Fruit fly (Drosophila melanogaster) whole organism, pupa: ENCODE measurements around the gene CG7058.
A peak's percentile ranks its signal among the peaks of the same experiment; 100 is the strongest.

Source experiments
- CG10348 ChIP-seq: fragments of 200-800 bp; sonication (Bioruptor generic); IDR thresholded peaks from 2 replicates; pipeline ENCODE4 v1.3.6; 2022; ENCODE audit warnings: missing biosample characterization, missing genetic modification characterization
- CG12605 ChIP-seq: fragments of 200-800 bp; sonication (Bioruptor generic); IDR thresholded peaks from 2 replicates; pipeline ENCODE4 v1.3.6; 2022; ENCODE audit warnings: missing biosample characterization, missing genetic modification characterization
- CG13204 ChIP-seq: fragments of 200-800 bp; sonication (Bioruptor generic); optimal IDR thresholded peaks from 2 replicates; lab custom pipeline; 2018; ENCODE audit warnings: missing biosample characterization, mild to moderate bottlenecking, missing genetic modification characterization, moderate library complexity
- CG14655 ChIP-seq: fragments of 200-800 bp; sonication (Bioruptor generic); optimal IDR thresholded peaks from 3 replicates; lab custom pipeline; 2017; ENCODE audit warnings: mild to moderate bottlenecking, missing biosample characterization, missing genetic modification reagents, missing genetic modification characterization
- CG15710 ChIP-seq: fragments of 200-800 bp; sonication (Bioruptor generic); optimal IDR thresholded peaks from 2 replicates; lab custom pipeline; 2018; ENCODE audit warnings: missing biosample characterization, mild to moderate bottlenecking, missing genetic modification characterization, moderate library complexity
- CG17806 ChIP-seq: fragments of 200-800 bp; sonication (Bioruptor generic); optimal IDR thresholded peaks from 2 replicates; lab custom pipeline; 2018; ENCODE audit warnings: missing biosample characterization, mild to moderate bottlenecking, missing genetic modification characterization, moderate library complexity
- CG32121 ChIP-seq: fragments of 200-800 bp; sonication (Bioruptor generic); IDR thresholded peaks from 2 replicates; pipeline ENCODE4 v1.3.6; 2022; ENCODE audit warnings: missing biosample characterization, missing genetic modification characterization
- CG34367 ChIP-seq: fragments of 200-800 bp; sonication (Bioruptor generic); optimal IDR thresholded peaks from 2 replicates; lab custom pipeline; 2018; ENCODE audit warnings: missing biosample characterization, mild to moderate bottlenecking, missing genetic modification characterization
- CG4496 ChIP-seq: fragments of 200-800 bp; sonication (Bioruptor generic); IDR thresholded peaks from 3 replicates; pipeline ENCODE4 v1.3.6; 2022; ENCODE audit warnings: missing biosample characterization, missing genetic modification characterization
- CG8159 ChIP-seq: fragments of 200-800 bp; sonication (Bioruptor generic); optimal IDR thresholded peaks from 3 replicates; lab custom pipeline; 2018; ENCODE audit warnings: missing biosample characterization, mild to moderate bottlenecking, missing genetic modification characterization, moderate library complexity
- CG8301 ChIP-seq: fragments of 200-800 bp; sonication (Bioruptor generic); optimal IDR thresholded peaks from 2 replicates; lab custom pipeline; 2018; ENCODE audit warnings: missing biosample characterization, mild to moderate bottlenecking, missing genetic modification characterization
- CG9948 ChIP-seq: fragments of 200-800 bp; sonication (Bioruptor generic); optimal IDR thresholded peaks from 2 replicates; lab custom pipeline; 2018; ENCODE audit warnings: missing biosample characterization, mild to moderate bottlenecking, missing genetic modification characterization, moderate library complexity
- D1 ChIP-seq: fragments of 200-800 bp; sonication (Bioruptor generic); optimal IDR thresholded peaks from 2 replicates; lab custom pipeline; 2018; ENCODE audit warnings: missing biosample characterization, mild to moderate bottlenecking, missing genetic modification characterization, moderate library complexity
- EcR ChIP-seq: fragments of 200-800 bp; sonication (Bioruptor generic); optimal IDR thresholded peaks from 3 replicates; lab custom pipeline; 2019; ENCODE audit warnings: missing biosample characterization, missing genetic modification characterization, mild to moderate bottlenecking, moderate library complexity, missing genetic modification reagents
- Ets98B ChIP-seq: fragments of 200-800 bp; sonication (Bioruptor generic); IDR thresholded peaks from 2 replicates; pipeline ENCODE4 v1.3.6; 2022; ENCODE audit warnings: missing biosample characterization, missing genetic modification characterization
- Pif1A ChIP-seq: fragments of 200-800 bp; sonication (Bioruptor generic); optimal IDR thresholded peaks from 3 replicates; lab custom pipeline; 2016; ENCODE audit warnings: missing biosample characterization, missing genetic modification characterization
- Pif1B ChIP-seq: fragments of 200-800 bp; sonication (Bioruptor generic); optimal IDR thresholded peaks from 3 replicates; lab custom pipeline; 2016; ENCODE audit warnings: missing biosample characterization, missing genetic modification characterization
- Snoo ChIP-seq: fragments of 200-800 bp; sonication (Bioruptor generic); optimal IDR thresholded peaks from 3 replicates; lab custom pipeline; 2017; ENCODE audit warnings: missing biosample characterization, mild to moderate bottlenecking, missing genetic modification characterization, inconsistent platforms
- fd96Ca ChIP-seq: fragments of 200-800 bp; sonication (Bioruptor generic); IDR thresholded peaks from 3 replicates; pipeline ENCODE4 v1.3.6; 2022; ENCODE audit warnings: missing biosample characterization, missing genetic modification characterization
- gl ChIP-seq: fragments of 200-800 bp; sonication (Bioruptor generic); optimal IDR thresholded peaks from 2 replicates; lab custom pipeline; 2018; ENCODE audit warnings: missing biosample characterization, mild to moderate bottlenecking, missing genetic modification characterization
- rn ChIP-seq: fragments of 200-800 bp; sonication (Bioruptor generic); IDR thresholded peaks from 2 replicates; pipeline ENCODE4 v1.3.6; 2022; ENCODE audit warnings: missing biosample characterization, missing genetic modification characterization

The CG7058 gene

DNA sequence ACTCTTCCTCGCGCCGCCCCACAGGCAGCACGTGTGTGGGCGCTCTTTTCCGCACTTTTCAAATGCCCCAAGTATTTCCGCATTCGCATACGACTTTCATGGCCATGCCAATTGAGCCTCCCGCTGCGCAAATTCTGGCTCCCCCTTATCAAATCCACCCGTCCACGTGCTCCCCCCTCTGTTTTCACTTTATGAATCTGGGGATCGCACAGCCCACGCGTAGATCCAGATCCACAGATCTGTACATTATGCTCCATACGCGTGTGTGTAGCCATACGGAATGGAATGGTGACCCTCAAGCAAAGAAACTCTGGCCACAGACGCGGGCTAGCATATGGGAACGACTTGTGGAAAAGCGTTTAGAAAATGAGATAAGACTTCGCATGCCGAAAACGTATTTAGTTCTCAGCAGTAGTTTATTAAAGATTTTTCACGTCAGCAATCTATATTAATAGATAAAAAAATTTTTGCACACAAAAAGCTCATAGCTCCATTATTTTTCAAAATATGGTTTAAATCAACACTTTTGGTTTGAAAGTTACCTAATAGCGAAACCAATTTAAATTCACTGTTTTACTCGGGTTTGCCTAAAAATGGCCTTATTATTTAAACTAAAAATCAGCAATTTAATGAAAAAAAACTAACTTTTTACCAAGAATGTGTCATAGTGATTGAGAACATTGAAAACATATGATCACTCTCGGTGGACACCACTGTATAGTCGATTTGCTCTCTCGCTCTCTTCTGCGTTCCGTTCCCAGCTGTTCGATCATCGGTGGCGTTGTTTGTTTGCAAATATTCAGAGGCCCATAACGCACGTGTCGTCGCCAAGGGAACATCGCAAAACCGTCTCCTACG, 16.9 kb upstream of the CG7058 start:
- TF ChIP-seq CG13204 (GFP tag; lab: Kevin White, UChicago) (no peak), CG4496 (GFP tag; lab: Robert Waterston, UW) (no peak; the same call in 2 of the 3 replicates), CG15710 (tag; lab: Kevin White, UChicago) (peak; percentile 21), rn (GFP tag; lab: Robert Waterston, UW) (no peak), EcR (GFP tag; lab: Kevin White, UChicago) (no peak), CG10348 (no peak), D1 (tag; lab: Kevin White, UChicago) (no peak), CG8159 (tag; lab: Kevin White, UChicago) (peak; percentile 57), fd96Ca (no peak), CG12605 (no peak), Snoo (peak; percentile 13), CG9948 (tag; lab: Kevin White, UChicago) (peak; percentile 34), CG17806 (tag; lab: Kevin White, UChicago) (peak; percentile 19), Pif1A (GFP tag; lab: Kevin White, UChicago) (peak; percentile 70), CG34367 (tag; lab: Kevin White, UChicago) (peak; percentile 20), CG14655 (GFP tag; lab: Kevin White, UChicago) (peak; percentile 78), gl (tag; lab: Kevin White, UChicago) (no peak), CG32121 (peak; percentile 33; the same call in 1 of the 2 replicates), CG8301 (tag; lab: Kevin White, UChicago) (peak; percentile 68), Pif1B (GFP tag; lab: Kevin White, UChicago) (peak; percentile 60), Ets98B (GFP tag; lab: Robert Waterston, UW) (no peak)

DNA sequence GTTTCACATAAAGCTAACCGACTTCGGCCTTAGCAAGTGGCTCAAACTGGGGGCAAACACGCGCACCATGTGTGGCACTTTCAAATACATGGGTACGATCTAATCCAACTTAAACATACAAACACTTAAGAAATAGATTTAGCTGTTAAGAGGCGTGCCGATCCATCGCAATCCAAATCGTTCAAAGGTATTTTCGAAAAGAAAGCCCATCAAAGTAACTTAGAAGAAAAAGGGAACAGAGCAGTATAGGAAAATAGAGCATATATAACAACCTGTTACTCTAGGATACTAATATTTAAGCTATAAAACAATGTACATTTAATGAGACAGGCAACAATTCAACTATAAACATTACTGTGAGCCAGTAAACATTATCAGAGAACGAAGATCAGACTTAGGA, 15.1 kb upstream of the CG7058 start, which contains the start of gene Atg101:
Atg101 (plus strand) TSS at position 301 of the 400 bp plus-strand sequence.
- TF ChIP-seq fd96Ca, result no peak
- no peak for TF ChIP-seq Snoo
- no peak for TF ChIP-seq CG8301 (tag; lab: Kevin White, UChicago)
- TF ChIP-seq CG34367 (tag; lab: Kevin White, UChicago), result no peak
- no peak for TF ChIP-seq gl (tag; lab: Kevin White, UChicago)
- no peak for TF ChIP-seq Pif1B (GFP tag; lab: Kevin White, UChicago)
- TF ChIP-seq CG15710 (tag; lab: Kevin White, UChicago), result no peak
- TF ChIP-seq CG4496 (GFP tag; lab: Robert Waterston, UW), result no peak
- TF ChIP-seq CG32121, result no peak

DNA sequence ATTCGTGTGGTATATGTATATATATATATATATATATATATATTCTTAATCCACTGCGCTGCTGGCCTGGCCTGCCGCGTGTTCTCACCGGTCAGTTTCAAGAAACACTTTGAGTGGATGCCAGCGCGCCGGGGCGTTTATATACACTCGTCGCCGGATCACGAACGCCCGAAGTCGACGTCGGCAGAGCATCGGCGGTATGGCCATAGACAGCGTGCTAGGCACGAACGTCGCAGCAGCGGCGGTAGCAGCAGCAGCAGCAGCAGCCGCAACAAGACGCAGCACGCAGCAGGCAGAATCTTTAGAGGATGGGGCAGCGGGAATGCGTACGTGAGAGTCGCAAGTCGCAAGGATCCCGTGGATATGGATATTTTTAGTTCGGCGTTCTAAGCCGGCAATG, 8.9 kb upstream of the CG7058 start, which contains the start of gene bnb:
bnb (minus strand) TSS at position 121 of the 400 bp plus-strand sequence.
- no peak for TF ChIP-seq CG14655 (GFP tag; lab: Kevin White, UChicago)
- no peak for TF ChIP-seq gl (tag; lab: Kevin White, UChicago)
- TF ChIP-seq Pif1B (GFP tag; lab: Kevin White, UChicago), result no peak
- no peak for TF ChIP-seq rn (GFP tag; lab: Robert Waterston, UW)
- 0 out of 3 replicates have a peak, but pooled peaks have one; percentile 24 for TF ChIP-seq CG4496 (GFP tag; lab: Robert Waterston, UW)
- peak; percentile 66 for TF ChIP-seq CG13204 (GFP tag; lab: Kevin White, UChicago)

DNA sequence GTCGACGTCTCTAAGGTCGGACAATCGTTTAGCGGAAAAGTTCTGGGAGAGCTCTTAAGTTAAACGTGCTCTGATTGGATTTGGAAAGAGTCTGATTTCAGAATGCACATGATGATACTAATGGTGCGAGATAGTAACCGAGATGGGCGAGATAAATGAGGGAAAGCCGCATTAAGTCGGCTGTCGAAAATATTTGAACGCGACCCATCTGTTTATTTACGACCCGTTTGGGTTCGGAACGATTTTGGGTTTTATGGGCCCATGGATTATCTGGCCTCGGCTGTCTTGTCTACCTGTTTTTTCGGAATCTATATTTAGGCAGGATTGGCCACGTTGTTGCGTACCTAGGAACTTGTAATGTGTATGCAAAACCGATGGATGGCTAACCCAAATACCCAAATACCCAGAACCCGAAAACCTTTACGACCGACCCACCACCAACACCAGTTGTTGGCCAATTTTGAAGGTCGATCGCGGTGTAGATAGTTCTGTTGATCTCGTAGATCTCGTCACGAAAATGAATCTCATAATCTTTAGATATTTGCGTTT, 7.1 kb upstream of the CG7058 start:
- no peak for TF ChIP-seq D1 (tag; lab: Kevin White, UChicago)
- no peak for TF ChIP-seq CG12605
- TF ChIP-seq Snoo, result no peak
- no peak for TF ChIP-seq rn (GFP tag; lab: Robert Waterston, UW)
- no peak for TF ChIP-seq Ets98B (GFP tag; lab: Robert Waterston, UW)
- no peak for TF ChIP-seq CG17806 (tag; lab: Kevin White, UChicago)
- no peak for TF ChIP-seq CG4496 (GFP tag; lab: Robert Waterston, UW)
- TF ChIP-seq, all 21 proteins: peak for 0

DNA sequence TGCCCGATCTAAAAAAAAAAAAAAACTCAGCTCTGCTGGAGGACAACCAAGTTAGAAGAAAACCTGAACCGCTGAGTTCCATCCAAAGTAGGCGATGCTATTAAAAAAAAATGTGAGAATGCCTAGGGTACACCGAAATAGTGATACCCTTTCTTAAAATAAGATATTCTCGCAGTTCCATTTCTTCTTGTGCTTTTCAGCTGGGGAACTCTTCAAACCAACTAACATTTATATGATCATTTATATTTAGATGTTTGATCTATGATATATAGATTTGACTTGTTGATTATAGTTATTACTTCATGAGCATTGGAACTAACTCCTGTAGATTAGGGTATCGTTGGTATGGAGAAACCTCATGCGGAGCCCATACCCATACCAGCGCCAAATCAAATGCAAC, 6.3 kb upstream of the CG7058 start:
- TF ChIP-seq Pif1A (GFP tag; lab: Kevin White, UChicago) (peak; percentile 57), rn (GFP tag; lab: Robert Waterston, UW) (no peak), EcR (GFP tag; lab: Kevin White, UChicago) (no peak), CG15710 (tag; lab: Kevin White, UChicago) (peak; percentile 52), CG10348 (no peak), CG8159 (tag; lab: Kevin White, UChicago) (peak; percentile 59), CG8301 (tag; lab: Kevin White, UChicago) (peak; percentile 74), Pif1B (GFP tag; lab: Kevin White, UChicago) (peak; percentile 50), CG14655 (GFP tag; lab: Kevin White, UChicago) (peak; percentile 85), gl (tag; lab: Kevin White, UChicago) (peak; percentile 14), CG13204 (GFP tag; lab: Kevin White, UChicago) (no peak), CG34367 (tag; lab: Kevin White, UChicago) (peak; percentile 65), CG4496 (GFP tag; lab: Robert Waterston, UW) (peak; percentile 58), CG32121 (no peak), CG9948 (tag; lab: Kevin White, UChicago) (peak; percentile 81), D1 (tag; lab: Kevin White, UChicago) (no peak), Ets98B (GFP tag; lab: Robert Waterston, UW) (no peak), Snoo (no peak), fd96Ca (peak; percentile 13; the same call in 1 of the 3 replicates), CG12605 (peak; percentile 29; the same call in 1 of the 2 replicates), CG17806 (tag; lab: Kevin White, UChicago) (peak; percentile 68)
